Fruit fly (Drosophila melanogaster) whole organism, pupa: ENCODE measurements around the gene tbrd-1.
A peak's percentile ranks its signal among the peaks of the same experiment; 100 is the strongest.

Source experiments
- CG10348 ChIP-seq: fragments of 200-800 bp; sonication (Bioruptor generic); IDR thresholded peaks from 2 replicates; pipeline ENCODE4 v1.3.6; 2022; ENCODE audit warnings: missing biosample characterization, missing genetic modification characterization
- CG12605 ChIP-seq: fragments of 200-800 bp; sonication (Bioruptor generic); IDR thresholded peaks from 2 replicates; pipeline ENCODE4 v1.3.6; 2022; ENCODE audit warnings: missing biosample characterization, missing genetic modification characterization
- CG13204 ChIP-seq: fragments of 200-800 bp; sonication (Bioruptor generic); optimal IDR thresholded peaks from 2 replicates; lab custom pipeline; 2018; ENCODE audit warnings: missing biosample characterization, mild to moderate bottlenecking, missing genetic modification characterization, moderate library complexity
- CG14655 ChIP-seq: fragments of 200-800 bp; sonication (Bioruptor generic); optimal IDR thresholded peaks from 3 replicates; lab custom pipeline; 2017; ENCODE audit warnings: mild to moderate bottlenecking, missing biosample characterization, missing genetic modification reagents, missing genetic modification characterization
- CG15710 ChIP-seq: fragments of 200-800 bp; sonication (Bioruptor generic); optimal IDR thresholded peaks from 2 replicates; lab custom pipeline; 2018; ENCODE audit warnings: missing biosample characterization, mild to moderate bottlenecking, missing genetic modification characterization, moderate library complexity
- CG17806 ChIP-seq: fragments of 200-800 bp; sonication (Bioruptor generic); optimal IDR thresholded peaks from 2 replicates; lab custom pipeline; 2018; ENCODE audit warnings: missing biosample characterization, mild to moderate bottlenecking, missing genetic modification characterization, moderate library complexity
- CG32121 ChIP-seq: fragments of 200-800 bp; sonication (Bioruptor generic); IDR thresholded peaks from 2 replicates; pipeline ENCODE4 v1.3.6; 2022; ENCODE audit warnings: missing biosample characterization, missing genetic modification characterization
- CG34367 ChIP-seq: fragments of 200-800 bp; sonication (Bioruptor generic); optimal IDR thresholded peaks from 2 replicates; lab custom pipeline; 2018; ENCODE audit warnings: missing biosample characterization, mild to moderate bottlenecking, missing genetic modification characterization
- CG4496 ChIP-seq: fragments of 200-800 bp; sonication (Bioruptor generic); IDR thresholded peaks from 3 replicates; pipeline ENCODE4 v1.3.6; 2022; ENCODE audit warnings: missing biosample characterization, missing genetic modification characterization
- CG8159 ChIP-seq: fragments of 200-800 bp; sonication (Bioruptor generic); optimal IDR thresholded peaks from 3 replicates; lab custom pipeline; 2018; ENCODE audit warnings: missing biosample characterization, mild to moderate bottlenecking, missing genetic modification characterization, moderate library complexity
- CG8301 ChIP-seq: fragments of 200-800 bp; sonication (Bioruptor generic); optimal IDR thresholded peaks from 2 replicates; lab custom pipeline; 2018; ENCODE audit warnings: missing biosample characterization, mild to moderate bottlenecking, missing genetic modification characterization
- CG9948 ChIP-seq: fragments of 200-800 bp; sonication (Bioruptor generic); optimal IDR thresholded peaks from 2 replicates; lab custom pipeline; 2018; ENCODE audit warnings: missing biosample characterization, mild to moderate bottlenecking, missing genetic modification characterization, moderate library complexity
- D1 ChIP-seq: fragments of 200-800 bp; sonication (Bioruptor generic); optimal IDR thresholded peaks from 2 replicates; lab custom pipeline; 2018; ENCODE audit warnings: missing biosample characterization, mild to moderate bottlenecking, missing genetic modification characterization, moderate library complexity
- EcR ChIP-seq: fragments of 200-800 bp; sonication (Bioruptor generic); optimal IDR thresholded peaks from 3 replicates; lab custom pipeline; 2019; ENCODE audit warnings: missing biosample characterization, missing genetic modification characterization, mild to moderate bottlenecking, moderate library complexity, missing genetic modification reagents
- Ets98B ChIP-seq: fragments of 200-800 bp; sonication (Bioruptor generic); IDR thresholded peaks from 2 replicates; pipeline ENCODE4 v1.3.6; 2022; ENCODE audit warnings: missing biosample characterization, missing genetic modification characterization
- Pif1A ChIP-seq: fragments of 200-800 bp; sonication (Bioruptor generic); optimal IDR thresholded peaks from 3 replicates; lab custom pipeline; 2016; ENCODE audit warnings: missing biosample characterization, missing genetic modification characterization
- Pif1B ChIP-seq: fragments of 200-800 bp; sonication (Bioruptor generic); optimal IDR thresholded peaks from 3 replicates; lab custom pipeline; 2016; ENCODE audit warnings: missing biosample characterization, missing genetic modification characterization
- Snoo ChIP-seq: fragments of 200-800 bp; sonication (Bioruptor generic); optimal IDR thresholded peaks from 3 replicates; lab custom pipeline; 2017; ENCODE audit warnings: missing biosample characterization, mild to moderate bottlenecking, missing genetic modification characterization, inconsistent platforms
- fd96Ca ChIP-seq: fragments of 200-800 bp; sonication (Bioruptor generic); IDR thresholded peaks from 3 replicates; pipeline ENCODE4 v1.3.6; 2022; ENCODE audit warnings: missing biosample characterization, missing genetic modification characterization
- gl ChIP-seq: fragments of 200-800 bp; sonication (Bioruptor generic); optimal IDR thresholded peaks from 2 replicates; lab custom pipeline; 2018; ENCODE audit warnings: missing biosample characterization, mild to moderate bottlenecking, missing genetic modification characterization
- rn ChIP-seq: fragments of 200-800 bp; sonication (Bioruptor generic); IDR thresholded peaks from 2 replicates; pipeline ENCODE4 v1.3.6; 2022; ENCODE audit warnings: missing biosample characterization, missing genetic modification characterization

The tbrd-1 gene

dm6 chr3R:23920387-23920786 lies 27.0 kb upstream of the tbrd-1 start:
- TF ChIP-seq CG34367 (tag; lab: Kevin White, UChicago): no peak
- TF ChIP-seq Snoo (tag; lab: Kevin White, UChicago): no peak
- TF ChIP-seq CG13204 (GFP tag; lab: Kevin White, UChicago): no peak
- TF ChIP-seq CG15710 (tag; lab: Kevin White, UChicago): no peak
- TF ChIP-seq CG14655: no peak
- TF ChIP-seq Pif1B: no peak
- no peak for TF ChIP-seq CG12605 (GFP tag; lab: Robert Waterston, UW)

dm6 chr3R:23919366-23919765 lies 26.0 kb upstream of the tbrd-1 start:
- TF ChIP-seq CG10348 (GFP tag; lab: Robert Waterston, UW) (no peak), gl (tag; lab: Kevin White, UChicago) (peak; percentile 5)

- TF ChIP-seq CG14655 (peak; percentile 83), rn (0 out of 2 replicates have a peak, but pooled peaks have one; percentile 27), Pif1B (peak; percentile 75), CG34367 (tag; lab: Kevin White, UChicago) (peak; percentile 90), CG32121 (GFP tag; lab: Robert Waterston, UW) (no peak), CG12605 (GFP tag; lab: Robert Waterston, UW) (no peak; the same call in 1 of the 2 replicates), gl (tag; lab: Kevin White, UChicago) (peak; percentile 78), CG8159 (tag; lab: Kevin White, UChicago) (peak; percentile 94), CG8301 (tag; lab: Kevin White, UChicago) (peak; percentile 78), Pif1A (GFP tag; lab: Kevin White, UChicago) (peak; percentile 88), CG15710 (tag; lab: Kevin White, UChicago) (peak; percentile 91), D1 (tag; lab: Kevin White, UChicago) (peak; percentile 82), fd96Ca (GFP tag; lab: Robert Waterston, UW) (peak; percentile 70), CG13204 (GFP tag; lab: Kevin White, UChicago) (peak; percentile 62), EcR (GFP tag; lab: Kevin White, UChicago) (no peak), CG4496 (peak; percentile 61; the same call in 2 of the 3 replicates), CG10348 (GFP tag; lab: Robert Waterston, UW) (no peak), Snoo (tag; lab: Kevin White, UChicago) (peak; percentile 82), Ets98B (GFP tag; lab: Robert Waterston, UW) (peak; percentile 38; the same call in 1 of the 2 replicates), CG9948 (peak; percentile 92), CG17806 (tag; lab: Kevin White, UChicago) (peak; percentile 93)
- TF ChIP-seq, all 21 proteins: peak for 17
Measured at dm6 chr3R:23915967-23916366, 22.6 kb upstream of the tbrd-1 start.

DNA sequence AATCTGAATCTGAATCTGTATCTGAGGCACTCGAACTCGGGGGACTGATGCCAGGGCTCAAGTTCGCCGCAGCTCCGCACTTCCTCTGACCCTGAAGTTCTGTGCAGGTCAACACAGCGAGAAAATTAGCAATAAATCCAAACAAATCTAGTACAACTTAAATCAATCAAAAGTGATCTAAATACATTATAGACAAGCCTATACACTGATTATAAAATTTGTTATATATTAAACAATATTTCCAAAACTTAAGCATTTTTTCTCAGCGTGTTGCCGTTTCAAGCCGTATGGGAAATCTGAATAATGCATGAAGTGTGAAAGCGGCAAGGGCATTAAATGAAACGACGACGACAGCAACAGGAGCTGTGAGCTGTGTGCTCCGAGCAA lies 21.7 kb upstream of the tbrd-1 start:
- TF ChIP-seq Ets98B (GFP tag; lab: Robert Waterston, UW) (peak; percentile 45; the same call in 1 of the 2 replicates), CG10348 (GFP tag; lab: Robert Waterston, UW) (no peak), CG4496 (peak; percentile 86), CG8301 (tag; lab: Kevin White, UChicago) (peak; percentile 66), CG15710 (tag; lab: Kevin White, UChicago) (peak; percentile 98), Pif1A (GFP tag; lab: Kevin White, UChicago) (peak; percentile 95), CG9948 (peak; percentile 94), CG34367 (tag; lab: Kevin White, UChicago) (peak; percentile 96), gl (tag; lab: Kevin White, UChicago) (peak; percentile 91), CG17806 (tag; lab: Kevin White, UChicago) (peak; percentile 96), CG14655 (peak; percentile 78), Snoo (tag; lab: Kevin White, UChicago) (peak; percentile 95), rn (peak; percentile 49), CG8159 (tag; lab: Kevin White, UChicago) (peak; percentile 97), D1 (tag; lab: Kevin White, UChicago) (peak; percentile 93), EcR (GFP tag; lab: Kevin White, UChicago) (peak; percentile 88), CG13204 (GFP tag; lab: Kevin White, UChicago) (peak; percentile 94), fd96Ca (GFP tag; lab: Robert Waterston, UW) (peak; percentile 34; the same call in 1 of the 3 replicates), Pif1B (peak; percentile 95), CG32121 (GFP tag; lab: Robert Waterston, UW) (no peak), CG12605 (GFP tag; lab: Robert Waterston, UW) (peak; percentile 73)

DNA sequence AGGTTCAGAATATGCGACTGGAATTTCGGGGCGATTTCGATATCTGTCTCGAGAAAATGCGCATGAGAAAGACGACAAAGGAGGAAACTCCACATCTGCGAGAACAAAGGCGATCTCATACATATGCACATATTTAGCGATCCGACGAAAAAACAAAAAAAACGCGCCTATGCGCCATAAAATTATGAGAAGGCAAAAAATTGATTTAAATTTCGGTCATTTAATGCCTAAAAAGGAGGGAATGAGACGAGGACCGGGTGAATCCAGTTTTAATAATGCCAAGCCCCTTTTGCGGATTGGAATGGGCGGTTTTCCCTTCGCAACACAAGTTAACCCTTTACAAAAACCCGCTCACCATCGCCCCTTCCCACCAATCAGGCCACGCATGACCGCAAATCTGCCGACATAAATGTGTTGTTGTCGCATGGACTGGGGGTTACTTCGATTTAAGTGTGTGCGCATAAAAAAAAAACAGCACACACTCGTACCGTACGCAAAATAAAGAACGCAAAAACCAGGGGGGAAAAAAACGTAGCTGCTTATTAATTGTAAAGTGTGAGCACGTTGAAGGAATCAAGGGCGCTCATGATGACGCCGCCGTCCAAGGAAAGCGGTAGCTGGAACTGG lies 21.2 kb upstream of the tbrd-1 start:
- TF ChIP-seq Ets98B (GFP tag; lab: Robert Waterston, UW): no peak
- no peak for TF ChIP-seq CG8301 (tag; lab: Kevin White, UChicago)
- no peak for TF ChIP-seq Pif1B
- no peak for TF ChIP-seq CG4496
- no peak for TF ChIP-seq CG17806 (tag; lab: Kevin White, UChicago)
- TF ChIP-seq Pif1A (GFP tag; lab: Kevin White, UChicago): no peak
- TF ChIP-seq fd96Ca (GFP tag; lab: Robert Waterston, UW): no peak
- TF ChIP-seq CG34367 (tag; lab: Kevin White, UChicago): no peak
- TF ChIP-seq CG9948: no peak
- TF ChIP-seq CG8159 (tag; lab: Kevin White, UChicago): no peak
- TF ChIP-seq gl (tag; lab: Kevin White, UChicago): no peak
- no peak for TF ChIP-seq Snoo (tag; lab: Kevin White, UChicago)

- TF ChIP-seq EcR (GFP tag; lab: Kevin White, UChicago) (peak; percentile 36), CG13204 (GFP tag; lab: Kevin White, UChicago) (peak; percentile 45), CG10348 (GFP tag; lab: Robert Waterston, UW) (no peak)
Measured at dm6 chr3R:23912349-23912748, 19.0 kb upstream of the tbrd-1 start.
